Worm (Caenorhabditis elegans) whole organism, L4/young adult: ENCODE data around the gene hsd-2.

Experiments used
- W03F9.2 ChIP-seq: fragments of 150-350 bp; optimal IDR thresholded peaks from 2 replicates; lab custom pipeline; 2014; ENCODE audit warnings: missing biosample characterization, missing genetic modification characterization
- him-1 ChIP-seq: sonication (generic microtip); optimal IDR thresholded peaks from 2 replicates; lab custom pipeline; 2016; ENCODE audit warnings: missing genotype, missing genetic modification reagents, missing genetic modification characterization, missing compliant biosample characterization

ce11 chrX:4978103-4978502 is 26.9 kb upstream of the hsd-2 start:
- TF ChIP-seq him-1 (tag; lab: Kevin White, UChicago) (no peak), W03F9.2 (tag; lab: Kevin White, UChicago) (no peak)
